Worm (Caenorhabditis elegans): ENCODE results near the gene col-143.

- TF ChIP-seq him-1 (tag; optimal IDR thresholded peaks at IDR 0.05) = no peak
- no peak for TF ChIP-seq dao-5 (tag; optimal IDR thresholded peaks at IDR 0.05)
- TF ChIP-seq W03F9.2 (tag; optimal IDR thresholded peaks at IDR 0.05) = no peak
Measured at ce11 chrV:6806340-6806739, 29.1 kb upstream of the col-143 start, which contains the start of gene dmsr-12.

Data from whole organism, L4/young adult.